Fruit fly (Drosophila melanogaster) whole organism, embryonic: Measurements from ENCODE around the gene CG33288.

Experiments used
- BtbVII ChIP-seq: fragments of 200-800 bp; sonication (Bioruptor generic); optimal IDR thresholded peaks from 3 replicates; lab custom pipeline; 2017; ENCODE audit warnings: missing biosample characterization, mild to moderate bottlenecking, missing genetic modification characterization
- CG10321 ChIP-seq: fragments of 200-800 bp; sonication (Bioruptor generic); IDR thresholded peaks from 2 replicates; pipeline ENCODE4 v1.3.6; 2022; ENCODE audit warnings: missing biosample characterization, missing genetic modification characterization
- CG10979 ChIP-seq: fragments of 200-800 bp; sonication (Bioruptor generic); optimal IDR thresholded peaks from 2 replicates; lab custom pipeline; 2018; ENCODE audit warnings: missing biosample characterization, mild to moderate bottlenecking, missing genetic modification characterization, moderate library complexity
- CG11456 ChIP-seq: fragments of 200-800 bp; sonication (Bioruptor generic); IDR thresholded peaks from 3 replicates; pipeline ENCODE4 v1.3.6; 2022; ENCODE audit warnings: missing biosample characterization, missing genetic modification characterization
- CG1529 ChIP-seq: fragments of 200-800 bp; sonication (Bioruptor generic); optimal IDR thresholded peaks from 3 replicates; lab custom pipeline; 2018; ENCODE audit warnings: missing biosample characterization, missing genetic modification characterization
- CG1603 ChIP-seq: fragments of 200-800 bp; sonication (Bioruptor generic); optimal IDR thresholded peaks from 2 replicates; lab custom pipeline; 2019; ENCODE audit warnings: missing biosample characterization, mild to moderate bottlenecking, missing genetic modification characterization, moderate library complexity
- CG17359 ChIP-seq: fragments of 200-800 bp; sonication (Bioruptor generic); optimal IDR thresholded peaks from 3 replicates; lab custom pipeline; 2018; ENCODE audit warnings: missing biosample characterization, mild to moderate bottlenecking, missing genetic modification characterization, moderate library complexity
- CG17802 ChIP-seq: fragments of 200-800 bp; sonication (Bioruptor generic); optimal IDR thresholded peaks from 2 replicates; lab custom pipeline; 2018; ENCODE audit warnings: missing biosample characterization, mild to moderate bottlenecking, missing genetic modification characterization, moderate library complexity
- CG18619 ChIP-seq: fragments of 200-800 bp; sonication (Bioruptor generic); optimal IDR thresholded peaks from 3 replicates; lab custom pipeline; 2017; ENCODE audit warnings: missing biosample characterization, mild to moderate bottlenecking, missing genetic modification characterization
- CG2202 ChIP-seq: fragments of 200-800 bp; sonication (Bioruptor generic); optimal IDR thresholded peaks from 2 replicates; lab custom pipeline; 2018; ENCODE audit warnings: missing biosample characterization, mild to moderate bottlenecking, missing genetic modification characterization
- CG3407 ChIP-seq: fragments of 200-800 bp; sonication (Bioruptor generic); optimal IDR thresholded peaks from 2 replicates; lab custom pipeline; 2018; ENCODE audit warnings: missing biosample characterization, mild to moderate bottlenecking, missing genetic modification characterization
- CG4282 ChIP-seq: fragments of 200-800 bp; sonication (Bioruptor generic); optimal IDR thresholded peaks from 2 replicates; lab custom pipeline; 2016; ENCODE audit warnings: missing biosample characterization, missing genetic modification characterization
- CG4854 ChIP-seq: fragments of 200-800 bp; sonication (Bioruptor generic); optimal IDR thresholded peaks from 2 replicates; lab custom pipeline; 2016; ENCODE audit warnings: missing biosample characterization, missing genetic modification characterization, inconsistent platforms
- CG8281 ChIP-seq: fragments of 200-800 bp; sonication (Bioruptor generic); optimal IDR thresholded peaks from 2 replicates; lab custom pipeline; 2018; ENCODE audit warnings: missing biosample characterization, mild to moderate bottlenecking, missing genetic modification characterization, moderate library complexity
- CG8359 ChIP-seq: fragments of 200-800 bp; sonication (Bioruptor generic); optimal IDR thresholded peaks from 2 replicates; lab custom pipeline; 2017; ENCODE audit warnings: missing biosample characterization, mild to moderate bottlenecking, missing genetic modification characterization, borderline replicate concordance
- D19B ChIP-seq: fragments of 200-800 bp; sonication (Bioruptor generic); optimal IDR thresholded peaks from 2 replicates; lab custom pipeline; 2017; ENCODE audit warnings: missing biosample characterization, mild to moderate bottlenecking, missing genetic modification characterization
- Deaf1 ChIP-seq: fragments of 200-800 bp; optimal IDR thresholded peaks from 3 replicates; lab custom pipeline; 2019; ENCODE audit warnings: missing biosample characterization, mild to moderate bottlenecking, missing genetic modification characterization, moderate library complexity
- Dfd ChIP-seq, 2 experiments: fragments of >200 bp; optimal IDR thresholded peaks; 2 replicates each; lab custom pipeline; 2017; ENCODE audit warnings: missing biosample characterization in 2 of 2, missing genetic modification characterization in 2 of 2
- Ets97D ChIP-seq: fragments of 200-800 bp; sonication (Bioruptor generic); optimal IDR thresholded peaks from 3 replicates; lab custom pipeline; 2016; ENCODE audit warnings: missing biosample characterization, missing genetic modification characterization
- HHEX ChIP-seq: fragments of 200-800 bp; sonication (Bioruptor generic); optimal IDR thresholded peaks from 3 replicates; lab custom pipeline; 2017; ENCODE audit warnings: missing biosample characterization, mild to moderate bottlenecking, missing genetic modification characterization, missing genetic modification reagents
- Hand ChIP-seq: fragments of 200-800 bp; sonication (Bioruptor generic); optimal IDR thresholded peaks from 2 replicates; lab custom pipeline; 2017; ENCODE audit warnings: mild to moderate bottlenecking, missing biosample characterization, missing genetic modification reagents, missing genetic modification characterization
- Hr3 ChIP-seq: fragments of 200-800 bp; sonication (Bioruptor generic); optimal IDR thresholded peaks from 3 replicates; lab custom pipeline; 2016; ENCODE audit warnings: missing biosample characterization, missing genetic modification characterization
- Hr51 ChIP-seq, 2 experiments: fragments of 200-800 bp; sonication (Bioruptor generic); optimal IDR thresholded peaks; 2 replicates in 1 of 2; 3 replicates in 1 of 2; lab custom pipeline; 2016 to 2018; ENCODE audit warnings: missing biosample characterization in 2 of 2, missing genetic modification characterization in 2 of 2, mild to moderate bottlenecking in 1 of 2, moderate library complexity in 1 of 2
- Med ChIP-seq: fragments of 200-800 bp; sonication (Bioruptor generic); peaks from one replicate; lab custom pipeline; 2016; ENCODE audit warnings: missing biosample characterization, missing genetic modification characterization, mild to moderate bottlenecking, inconsistent platforms, moderate library complexity
- Trl ChIP-seq, 3 experiments: fragments of >200 bp in 2 of 3; fragments of 200-800 bp in 1 of 3; sonication (Bioruptor generic) in 1 of 3; optimal IDR thresholded peaks; 2 replicates in 1 of 3; 3 replicates in 2 of 3; lab custom pipeline; 2016 to 2017; ENCODE audit warnings: missing biosample characterization in 1 of 3, missing genetic modification characterization in 1 of 3
- ac ChIP-seq: fragments of 200-800 bp; sonication (Bioruptor generic); optimal IDR thresholded peaks from 3 replicates; lab custom pipeline; 2017; ENCODE audit warnings: missing biosample characterization, mild to moderate bottlenecking, missing genetic modification characterization
- aop ChIP-seq: fragments of 200-800 bp; sonication (Bioruptor generic); IDR thresholded peaks from 2 replicates; pipeline ENCODE4 v1.3.6; 2022; ENCODE audit warnings: missing biosample characterization, missing genetic modification characterization
- bowl ChIP-seq: fragments of 200-800 bp; sonication (Bioruptor generic); IDR thresholded peaks from 2 replicates; pipeline ENCODE4 v1.3.6; 2022; ENCODE audit warnings: missing biosample characterization, missing genetic modification characterization
- dati ChIP-seq: fragments of 200-800 bp; sonication (Bioruptor generic); IDR thresholded peaks from 2 replicates; pipeline ENCODE4 v1.3.6; 2022; ENCODE audit warnings: missing biosample characterization, missing genetic modification characterization
- emc ChIP-seq: fragments of 200-800 bp; sonication (Bioruptor generic); optimal IDR thresholded peaks from 2 replicates; lab custom pipeline; 2016; ENCODE audit warnings: missing biosample characterization, missing genetic modification characterization
- en ChIP-seq: fragments of 200-800 bp; sonication (Bioruptor generic); optimal IDR thresholded peaks from 2 replicates; lab custom pipeline; 2016; ENCODE audit warnings: missing biosample characterization, missing genetic modification characterization
- fd64A ChIP-seq: fragments of 200-800 bp; sonication (Bioruptor generic); optimal IDR thresholded peaks from 3 replicates; lab custom pipeline; 2018; ENCODE audit warnings: missing biosample characterization, mild to moderate bottlenecking, missing genetic modification characterization
- hkb ChIP-seq, 2 experiments: fragments of 200-800 bp in 1 of 2; fragments of >200 bp in 1 of 2; sonication (Bioruptor generic) in 1 of 2; IDR thresholded peaks in 1 of 2; optimal IDR thresholded peaks in 1 of 2; 2 replicates each; pipeline versions ENCODE4 v1.3.6 to Lab custom; 2017 to 2022; ENCODE audit warnings: missing biosample characterization in 1 of 2, missing genetic modification characterization in 1 of 2
- jigr1 ChIP-seq: fragments of 200-800 bp; sonication (Bioruptor generic); IDR thresholded peaks from 3 replicates; pipeline ENCODE4 v1.3.6; 2022; ENCODE audit warnings: missing biosample characterization, missing genetic modification characterization
- klu ChIP-seq: fragments of 200-800 bp; sonication (Bioruptor generic); IDR thresholded peaks from 2 replicates; pipeline ENCODE4 v1.3.6; 2022; ENCODE audit warnings: missing biosample characterization, missing genetic modification characterization
- pan ChIP-seq, 4 experiments: fragments of >200 bp in 3 of 4; fragments of 200-800 bp in 1 of 4; sonication (Bioruptor generic) in 1 of 4; optimal IDR thresholded peaks in 3 of 4; IDR thresholded peaks in 1 of 4; 2 replicates each; pipeline versions ENCODE4 v1.3.6 to Lab custom; 2017 to 2022; ENCODE audit warnings: missing biosample characterization in 2 of 4, missing genetic modification characterization in 2 of 4, mixed read lengths in 1 of 4
- phol ChIP-seq: fragments of 200-800 bp; sonication (Bioruptor generic); optimal IDR thresholded peaks from 3 replicates; lab custom pipeline; 2018; ENCODE audit warnings: missing biosample characterization, mild to moderate bottlenecking, missing genetic modification characterization, moderate library complexity
- rib ChIP-seq: fragments of 200-800 bp; sonication (Bioruptor generic); IDR thresholded peaks from 2 replicates; pipeline ENCODE4 v1.3.6; 2022; ENCODE audit warnings: missing biosample characterization, missing genetic modification characterization
- ro ChIP-seq: fragments of 200-800 bp; sonication (Bioruptor generic); IDR thresholded peaks from 2 replicates; pipeline ENCODE4 v1.3.6; 2022; ENCODE audit warnings: missing biosample characterization, missing genetic modification characterization
- salm ChIP-seq: fragments of 200-800 bp; sonication (Bioruptor generic); optimal IDR thresholded peaks from 2 replicates; lab custom pipeline; 2018; ENCODE audit warnings: missing biosample characterization, mild to moderate bottlenecking, missing genetic modification characterization
- sens-2 ChIP-seq: fragments of 200-800 bp; sonication (Bioruptor generic); IDR thresholded peaks from 2 replicates; pipeline ENCODE4 v1.3.6; 2022; ENCODE audit warnings: missing biosample characterization, missing genetic modification characterization
- seq ChIP-seq: fragments of 200-800 bp; sonication (Bioruptor generic); IDR thresholded peaks from 2 replicates; pipeline ENCODE4 v1.3.6; 2022; ENCODE audit warnings: missing biosample characterization, missing genetic modification characterization
- sim ChIP-seq: fragments of 200-800 bp; sonication (Bioruptor generic); IDR thresholded peaks from 2 replicates; pipeline ENCODE4 v1.3.6; 2022; ENCODE audit warnings: missing biosample characterization, missing genetic modification characterization
- slbo ChIP-seq: fragments of 200-800 bp; sonication (Bioruptor generic); IDR thresholded peaks from 2 replicates; pipeline ENCODE4 v1.3.6; 2022; ENCODE audit warnings: missing biosample characterization, missing genetic modification characterization
- sug ChIP-seq: fragments of 200-800 bp; optimal IDR thresholded peaks from 2 replicates; lab custom pipeline; 2019; ENCODE audit warnings: missing biosample characterization, mild to moderate bottlenecking, missing genetic modification characterization, moderate library complexity
- tna ChIP-seq: fragments of 200-800 bp; sonication (Bioruptor generic); IDR thresholded peaks from 2 replicates; pipeline ENCODE4 v1.3.6; 2022; ENCODE audit warnings: missing biosample characterization, missing genetic modification characterization; ENCODE audit not compliant: partially characterized antibody
- toy ChIP-seq: fragments of 200-800 bp; sonication (Bioruptor generic); IDR thresholded peaks from 2 replicates; pipeline ENCODE4 v1.3.6; 2022; ENCODE audit warnings: missing biosample characterization, missing genetic modification characterization
- unpg ChIP-seq: fragments of 200-800 bp; sonication (Bioruptor generic); optimal IDR thresholded peaks from 3 replicates; lab custom pipeline; 2018; ENCODE audit warnings: missing biosample characterization, mild to moderate bottlenecking, missing genetic modification characterization, moderate library complexity
- zf30C ChIP-seq: fragments of 200-800 bp; sonication (Bioruptor generic); optimal IDR thresholded peaks from 3 replicates; lab custom pipeline; 2018; ENCODE audit warnings: missing biosample characterization, mild to moderate bottlenecking, missing genetic modification characterization

Gene CG33288

DNA sequence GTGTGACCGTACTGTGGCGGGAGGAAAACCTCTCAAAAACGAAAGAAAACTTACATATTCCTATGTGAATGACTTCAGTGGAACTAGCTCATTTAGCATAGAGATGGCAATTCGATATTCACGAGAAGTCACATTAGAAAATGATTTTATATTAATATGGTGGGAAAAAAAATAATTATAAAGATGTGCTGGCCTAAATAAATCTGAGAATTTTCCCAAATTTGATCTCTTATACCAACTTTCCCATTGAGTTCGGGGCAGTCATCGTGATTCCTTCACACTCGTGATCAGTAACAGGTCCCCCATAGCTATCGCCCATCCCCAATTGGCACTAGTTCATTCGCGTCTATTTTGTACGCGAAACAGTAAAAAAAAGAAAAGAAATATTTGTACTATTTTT lies 5.5 kb downstream of the CG33288 start, which contains the start of the genes barc and Aef1:
TSS of gene barc (minus strand) at position 37 of the 400 bp plus-strand sequence.
TSS of gene Aef1 (plus strand) at position 325 of the 400 bp plus-strand sequence.
- peak; percentile 92 for TF ChIP-seq CG11456 (GFP tag; lab: Robert Waterston, UW)
- TF ChIP-seq CG4282 (GFP tag; lab: Kevin White, UChicago): peak; percentile 62
- TF ChIP-seq Trl (optimal IDR thresholded peaks at IDR 0.05; lab: Kevin White, UChicago): no peak
- TF ChIP-seq Trl (GFP tag; optimal IDR thresholded peaks at IDR 0.05; lab: Kevin White, UChicago): peak; percentile 78
- TF ChIP-seq BtbVII (GFP tag; lab: Kevin White, UChicago): peak; percentile 6
- TF ChIP-seq unpg (GFP tag; lab: Kevin White, UChicago): peak; percentile 85
- TF ChIP-seq CG1603 (tag; lab: Kevin White, UChicago): peak; percentile 63
- 0 out of 2 replicates have a peak, but pooled peaks have one; percentile 7 for TF ChIP-seq aop (GFP tag; lab: Robert Waterston, UW)
- TF ChIP-seq pan (optimal IDR thresholded peaks at IDR 0.05; lab: Kevin White, UChicago): no peak
- peak in 1 of 2 experiments; percentile 85 for TF ChIP-seq pan (GFP tag; optimal IDR thresholded peaks at IDR 0.05 in 1 of 2, IDR thresholded peaks at IDR 0.05 in 1 of 2)
- no peak for TF ChIP-seq dati (GFP tag; lab: Robert Waterston, UW)
- peak; percentile 78 for TF ChIP-seq CG18619
- TF ChIP-seq tna (GFP tag; lab: Robert Waterston, UW): peak; percentile 49; the same call in 1 of the 2 replicates
- TF ChIP-seq hkb (optimal IDR thresholded peaks at IDR 0.05; lab: Kevin White, UChicago): no peak
- TF ChIP-seq hkb (GFP tag; IDR thresholded peaks at IDR 0.05; lab: Robert Waterston, UW): peak; percentile 74
- TF ChIP-seq emc: peak; percentile 44
- TF ChIP-seq phol (tag; lab: Kevin White, UChicago): peak; percentile 92
- peak; percentile 75 for TF ChIP-seq Ets97D
- peak; percentile 66 for TF ChIP-seq CG3407 (GFP tag; lab: Kevin White, UChicago)
- TF ChIP-seq rib (GFP tag; lab: Robert Waterston, UW): peak; percentile 75
- peak; percentile 96 for TF ChIP-seq Med (GFP tag; lab: Kevin White, UChicago)
- peak; percentile 18 for TF ChIP-seq HHEX (GFP tag; lab: Kevin White, UChicago)
- no peak for TF ChIP-seq Deaf1 (tag; lab: Kevin White, UChicago)
- TF ChIP-seq CG10321: no peak
- TF ChIP-seq ro (GFP tag; lab: Robert Waterston, UW): peak; percentile 80
- peak; percentile 54 for TF ChIP-seq CG1529 (GFP tag; lab: Kevin White, UChicago)
- TF ChIP-seq salm (tag; lab: Kevin White, UChicago): peak; percentile 27
- peak; percentile 55 for TF ChIP-seq CG17802 (tag; lab: Kevin White, UChicago)
- TF ChIP-seq Hr51 (GFP tag; optimal IDR thresholded peaks at IDR 0.05; lab: Kevin White, UChicago): peak; percentile 79 to 88
- no peak for TF ChIP-seq toy
- TF ChIP-seq zf30C (GFP tag; lab: Kevin White, UChicago): no peak
- peak; percentile 89 for TF ChIP-seq sug
- peak; percentile 49 for TF ChIP-seq seq (GFP tag; lab: Robert Waterston, UW)
- TF ChIP-seq CG2202 (tag; lab: Kevin White, UChicago): peak; percentile 63
- no peak for TF ChIP-seq CG8359 (GFP tag; lab: Kevin White, UChicago)
- peak; percentile 79 for TF ChIP-seq CG4854
- TF ChIP-seq slbo (GFP tag; lab: Robert Waterston, UW): peak; percentile 95
- peak; percentile 77 for TF ChIP-seq CG17359
- no peak for TF ChIP-seq bowl (GFP tag; lab: Robert Waterston, UW)
- TF ChIP-seq Hr3 (GFP tag; lab: Kevin White, UChicago): peak; percentile 92
- peak; percentile 32 for TF ChIP-seq CG8281 (tag; lab: Kevin White, UChicago)
- TF ChIP-seq CG10979: peak; percentile 79
- no peak for TF ChIP-seq Hand (GFP tag; lab: Kevin White, UChicago)
- peak; percentile 69; the same call in 2 of the 3 replicates for TF ChIP-seq jigr1 (GFP tag; lab: Robert Waterston, UW)
- peak; percentile 33; the same call in 1 of the 2 replicates for TF ChIP-seq sens-2 (GFP tag; lab: Robert Waterston, UW)
- TF ChIP-seq klu (GFP tag; lab: Robert Waterston, UW): peak; percentile 87
- no peak for TF ChIP-seq Dfd (GFP tag; optimal IDR thresholded peaks at IDR 0.05; lab: Kevin White, UChicago)
- TF ChIP-seq D19B (GFP tag; lab: Kevin White, UChicago): peak; percentile 64
- peak; percentile 17 for TF ChIP-seq ac (GFP tag; lab: Kevin White, UChicago)
- peak; percentile 74 for TF ChIP-seq sim
- peak; percentile 42 for TF ChIP-seq en (GFP tag; lab: Kevin White, UChicago)
- TF ChIP-seq fd64A (GFP tag; lab: Kevin White, UChicago): no peak
